Worm (Caenorhabditis elegans) whole organism, young adult: ENCODE results near the gene sec-16A.1.

Source experiments
- B0261.1 ChIP-seq: sonication (generic microtip); optimal IDR thresholded peaks from 2 replicates; lab custom pipeline; 2016; ENCODE audit warnings: mild to moderate bottlenecking, missing genetic modification characterization, moderate library complexity, missing compliant biosample characterization
- Y53G8AR.9 ChIP-seq: fragments of 200-800 bp; sonication (Bioruptor generic); conservative IDR thresholded peaks from 2 replicates; pipeline ENCODE4 v1.3.6; 2022; ENCODE audit warnings: missing genetic modification reagents, missing genetic modification characterization, missing compliant biosample characterization
- Y95B8A.8 ChIP-seq: fragments of 200-800 bp; sonication (Bioruptor generic); IDR thresholded peaks from 2 replicates; pipeline ENCODE4 v1.3.6; 2022; ENCODE audit warnings: missing genetic modification reagents, missing genetic modification characterization, missing compliant biosample characterization
- die-1 ChIP-seq: sonication (generic microtip); optimal IDR thresholded peaks from 2 replicates; lab custom pipeline; 2016; ENCODE audit warnings: missing genotype, mild to moderate bottlenecking, missing genetic modification characterization, missing compliant biosample characterization
- dpl-1 ChIP-seq: fragments of 150-350 bp; optimal IDR thresholded peaks from 2 replicates; lab custom pipeline; 2014; ENCODE audit warnings: missing biosample characterization, missing genetic modification reagents, missing genetic modification characterization
- mcd-1 ChIP-seq: fragments of 200-800 bp; sonication (Bioruptor generic); IDR thresholded peaks from 2 replicates; pipeline ENCODE4 v1.3.6; 2022; ENCODE audit warnings: missing genetic modification reagents, missing genetic modification characterization, missing compliant biosample characterization
- pha-4 ChIP-seq: fragments of 150-350 bp; sonication (generic microtip); optimal IDR thresholded peaks from 2 replicates; lab custom pipeline; 2014; ENCODE audit warnings: missing biosample characterization, missing genetic modification reagents, missing genetic modification characterization
- snpc-3.4 ChIP-seq: sonication (generic microtip); optimal IDR thresholded peaks from 2 replicates; lab custom pipeline; 2017; ENCODE audit warnings: missing genetic modification characterization, mild to moderate bottlenecking, missing compliant biosample characterization, antibody characterized with exemption, moderate library complexity, missing genotype, missing genetic modification reagents
- tbx-9 ChIP-seq: sonication (generic microtip); optimal IDR thresholded peaks from 2 replicates; lab custom pipeline; 2016; ENCODE audit warnings: borderline replicate concordance, missing genetic modification characterization, inconsistent platforms, missing compliant biosample characterization
- unc-130 ChIP-seq: sonication (generic microtip); optimal IDR thresholded peaks from 2 replicates; lab custom pipeline; 2016; ENCODE audit warnings: missing genetic modification reagents, missing genetic modification characterization, missing compliant biosample characterization
- unc-62 ChIP-seq: fragments of 150-350 bp; optimal IDR thresholded peaks from 2 replicates; lab custom pipeline; 2014; ENCODE audit warnings: missing biosample characterization, missing genetic modification reagents, missing genetic modification characterization

ce11 chrIII:9080127-9080526 is 45.5 kb upstream of the sec-16A.1 start:
- TF ChIP-seq unc-62 (no peak), mcd-1 (no peak), unc-130 (no peak), dpl-1 (no peak), Y53G8AR.9 (GFP tag; lab: Robert Waterston, UW) (no peak), pha-4 (tag; lab: Kevin White, UChicago) (no peak), Y95B8A.8 (no peak), die-1 (tag; lab: Kevin White, UChicago) (no peak), B0261.1 (tag; lab: Kevin White, UChicago) (no peak), snpc-3.4 (tag; lab: Kevin White, UChicago) (no peak), tbx-9 (tag; lab: Kevin White, UChicago) (no peak)
